Comparison of ENCODE assay signal across 4 worm cellular contexts in genomic region chrX:2809611-2810010, ce11.
TF ChIP-seq lines count a peak whose summit lies in the region.

Gene C14A11.9 (minus strand): TSS chrX:2809637.

TF ChIP-seq in whole organism, L2 larva, 48 proteins besides CTCF, POLR2A, EP300 and RAD21 (continues in another document):
- peak; percentile 72 for TF ChIP-seq ceh-82 (tag; optimal IDR thresholded peaks at IDR 0.05; lab: Kevin White, UChicago)
- TF ChIP-seq C34F6.9 (tag; optimal IDR thresholded peaks at IDR 0.05; lab: Kevin White, UChicago), result peak; percentile 94
- no peak for TF ChIP-seq ztf-11 (tag; optimal IDR thresholded peaks at IDR 0.05; lab: Kevin White, UChicago)
- TF ChIP-seq skn-1 (tag; optimal IDR thresholded peaks at IDR 0.05; lab: Kevin White, UChicago), result no peak
- no peak for TF ChIP-seq unc-39 (tag; optimal IDR thresholded peaks at IDR 0.05; lab: Kevin White, UChicago)
- TF ChIP-seq nhr-237 (tag; optimal IDR thresholded peaks at IDR 0.05; lab: Kevin White, UChicago), result no peak
- no peak for TF ChIP-seq elt-1 (tag; optimal IDR thresholded peaks at IDR 0.05; lab: Kevin White, UChicago)
- TF ChIP-seq ztf-4 (tag; optimal IDR thresholded peaks at IDR 0.05; lab: Kevin White, UChicago), result peak; percentile 70
- peak; percentile 90 for TF ChIP-seq lin-13 (GFP tag; optimal IDR thresholded peaks at IDR 0.05; lab: Kevin White, UChicago)
- no peak for TF ChIP-seq nhr-10 (tag; optimal IDR thresholded peaks at IDR 0.05; lab: Kevin White, UChicago)
- TF ChIP-seq gmeb-1 (tag; optimal IDR thresholded peaks at IDR 0.05; lab: Kevin White, UChicago), result peak; percentile 89
- TF ChIP-seq mbf-1 (tag; optimal IDR thresholded peaks at IDR 0.05; lab: Kevin White, UChicago), result no peak
- no peak for TF ChIP-seq nhr-77 (tag; optimal IDR thresholded peaks at IDR 0.05; lab: Kevin White, UChicago)
- TF ChIP-seq ama-1 (optimal IDR thresholded peaks at IDR 0.05; lab: Kevin White, UChicago), result no peak
- TF ChIP-seq lsy-2 (tag; optimal IDR thresholded peaks at IDR 0.05; lab: Kevin White, UChicago), result peak; percentile 87 to 92
- TF ChIP-seq snpc-4 (tag; optimal IDR thresholded peaks at IDR 0.05; lab: Kevin White, UChicago), result peak; percentile 68
- TF ChIP-seq nhr-25 (tag; optimal IDR thresholded peaks at IDR 0.05; lab: Kevin White, UChicago), result peak; percentile 78
- peak; percentile 77 for TF ChIP-seq sem-4 (tag; optimal IDR thresholded peaks at IDR 0.05; lab: Kevin White, UChicago)
- TF ChIP-seq nhr-23 (tag; optimal IDR thresholded peaks at IDR 0.05; lab: Kevin White, UChicago), result no peak
- TF ChIP-seq ztf-1 (GFP tag; conservative IDR thresholded peaks at IDR 0.05; lab: Robert Waterston, UW), result no peak
- TF ChIP-seq nhr-6 (tag; optimal IDR thresholded peaks at IDR 0.05; lab: Kevin White, UChicago), result peak; percentile 61
- no peak for TF ChIP-seq elt-3 (tag; optimal IDR thresholded peaks at IDR 0.05; lab: Kevin White, UChicago)
- no peak for TF ChIP-seq dmd-4 (tag; optimal IDR thresholded peaks at IDR 0.05; lab: Kevin White, UChicago)
- TF ChIP-seq alr-1 (tag; optimal IDR thresholded peaks at IDR 0.05; lab: Kevin White, UChicago), result no peak

TF ChIP-seq in whole organism, L4 larva, 104 proteins besides CTCF, POLR2A, EP300 and RAD21 (continues in another document):
- TF ChIP-seq ceh-28 (tag; optimal IDR thresholded peaks at IDR 0.05; lab: Kevin White, UChicago) (no peak), unc-62 (GFP tag; optimal IDR thresholded peaks at IDR 0.05 in 1 of 2; lab: Kevin White, UChicago) (peak in 1 of 2 experiments; percentile 90), unc-62 (tag; optimal IDR thresholded peaks at IDR 0.05; lab: Kevin White, UChicago) (no peak), nhr-10 (tag; optimal IDR thresholded peaks at IDR 0.05; lab: Kevin White, UChicago) (no peak), jun-1 (tag; optimal IDR thresholded peaks at IDR 0.05; lab: Kevin White, UChicago) (peak; percentile 79), lin-13 (GFP tag; optimal IDR thresholded peaks at IDR 0.05; lab: Kevin White, UChicago) (peak; percentile 88), ceh-62 (tag; optimal IDR thresholded peaks at IDR 0.05; lab: Kevin White, UChicago) (no peak), unc-130 (GFP tag; optimal IDR thresholded peaks at IDR 0.05; lab: Kevin White, UChicago) (no peak), R02D3.7 (tag; optimal IDR thresholded peaks at IDR 0.05; lab: Kevin White, UChicago) (no peak), zfp-2 (tag; optimal IDR thresholded peaks at IDR 0.05; lab: Kevin White, UChicago) (no peak), lim-7 (GFP tag; IDR thresholded peaks at IDR 0.05; lab: Robert Waterston, UW) (no peak), hif-1 (tag; optimal IDR thresholded peaks at IDR 0.05; lab: Kevin White, UChicago) (peak; percentile 32 to 82), daf-19 (GFP tag; conservative IDR thresholded peaks at IDR 0.05; lab: Robert Waterston, UW) (no peak), gei-8 (GFP tag; optimal IDR thresholded peaks at IDR 0.05; lab: Kevin White, UChicago) (peak; percentile 1), T26A8.4 (GFP tag; IDR thresholded peaks at IDR 0.05; lab: Robert Waterston, UW) (no peak; the same call in none of the 2 replicates), lin-39 (tag; optimal IDR thresholded peaks at IDR 0.05; lab: Kevin White, UChicago) (no peak), F37D6.2 (tag; optimal IDR thresholded peaks at IDR 0.05; lab: Kevin White, UChicago) (peak; percentile 89), ceh-82 (tag; optimal IDR thresholded peaks at IDR 0.05; lab: Kevin White, UChicago) (no peak), unc-39 (tag; optimal IDR thresholded peaks at IDR 0.05; lab: Kevin White, UChicago) (no peak), madf-5 (GFP tag; IDR thresholded peaks at IDR 0.05; lab: Robert Waterston, UW) (no peak), daf-16 (GFP tag; optimal IDR thresholded peaks at IDR 0.05; lab: Kevin White, UChicago) (peak in 1 of 2 experiments; percentile 82), daf-16 (tag; optimal IDR thresholded peaks at IDR 0.05; lab: Kevin White, UChicago) (peak; percentile 80), dmd-8 (GFP tag; IDR thresholded peaks at IDR 0.05; lab: Robert Waterston, UW) (peak; percentile 71; the same call in 1 of the 2 replicates), ceh-20 (GFP tag; IDR thresholded peaks at IDR 0.05; lab: Robert Waterston, UW) (peak; percentile 88)

TF ChIP-seq in whole organism, late embryonic, 69 proteins besides CTCF, POLR2A, EP300 and RAD21 (continues in another document):
- TF ChIP-seq pros-1 (tag; optimal IDR thresholded peaks at IDR 0.05; lab: Kevin White, UChicago) (no peak), pat-9 (tag; optimal IDR thresholded peaks at IDR 0.05; lab: Kevin White, UChicago) (peak; percentile 63), pha-4 (tag; optimal IDR thresholded peaks at IDR 0.05; lab: Kevin White, UChicago) (no peak), ceh-18 (tag; optimal IDR thresholded peaks at IDR 0.05; lab: Kevin White, UChicago) (peak; percentile 79), ceh-2 (tag; optimal IDR thresholded peaks at IDR 0.05; lab: Kevin White, UChicago) (peak; percentile 53), nfya-1 (tag; optimal IDR thresholded peaks at IDR 0.05; lab: Kevin White, UChicago) (peak; percentile 78), ceh-45 (GFP tag; IDR thresholded peaks at IDR 0.05; lab: Robert Waterston, UW) (0 out of 2 replicates have a peak, but pooled peaks have one; percentile 39), sox-4 (tag; optimal IDR thresholded peaks at IDR 0.05; lab: Kevin White, UChicago) (peak; percentile 55), hlh-13 (GFP tag; optimal IDR thresholded peaks at IDR 0.05; lab: Kevin White, UChicago) (peak; percentile 39), che-1 (tag; optimal IDR thresholded peaks at IDR 0.05; lab: Kevin White, UChicago) (peak; percentile 60), ceh-48 (tag; optimal IDR thresholded peaks at IDR 0.05; lab: Kevin White, UChicago) (peak; percentile 69), zip-5 (tag; optimal IDR thresholded peaks at IDR 0.05; lab: Kevin White, UChicago) (peak; percentile 18), ahr-1 (tag; optimal IDR thresholded peaks at IDR 0.05; lab: Kevin White, UChicago) (peak; percentile 35), nhr-11 (tag; optimal IDR thresholded peaks at IDR 0.05; lab: Kevin White, UChicago) (no peak), hlh-8 (tag; optimal IDR thresholded peaks at IDR 0.05; lab: Kevin White, UChicago) (peak; percentile 16), ztf-16 (tag; optimal IDR thresholded peaks at IDR 0.05; lab: Kevin White, UChicago) (peak; percentile 24), unc-42 (tag; optimal IDR thresholded peaks at IDR 0.05; lab: Kevin White, UChicago) (peak; percentile 53), sdc-2 (tag; optimal IDR thresholded peaks at IDR 0.05; lab: Kevin White, UChicago) (peak; percentile 86), fkh-6 (tag; optimal IDR thresholded peaks at IDR 0.05; lab: Kevin White, UChicago) (peak; percentile 65), ceh-34 (tag; optimal IDR thresholded peaks at IDR 0.05; lab: Kevin White, UChicago) (peak; percentile 62), lim-6 (tag; optimal IDR thresholded peaks at IDR 0.05; lab: Kevin White, UChicago) (no peak), nhr-232 (tag; optimal IDR thresholded peaks at IDR 0.05; lab: Kevin White, UChicago) (peak; percentile 58), odd-2 (tag; optimal IDR thresholded peaks at IDR 0.05; lab: Kevin White, UChicago) (no peak), ceh-31 (tag; optimal IDR thresholded peaks at IDR 0.05; lab: Kevin White, UChicago) (peak; percentile 86), K02D7.2 (tag; optimal IDR thresholded peaks at IDR 0.05; lab: Kevin White, UChicago) (peak; percentile 25), fkh-10 (GFP tag; optimal IDR thresholded peaks at IDR 0.05; lab: Kevin White, UChicago) (no peak)

TF ChIP-seq in whole organism, mixed stage, embryonic, 35 proteins besides CTCF, POLR2A, EP300 and RAD21 (continues in another document):
- TF ChIP-seq hlh-1 (tag; optimal IDR thresholded peaks at IDR 0.05; lab: Kevin White, UChicago), result peak; percentile 40
- TF ChIP-seq nhr-2 (tag; optimal IDR thresholded peaks at IDR 0.05; lab: Kevin White, UChicago), result no peak
- TF ChIP-seq lin-13 (tag; optimal IDR thresholded peaks at IDR 0.05; lab: Kevin White, UChicago), result peak; percentile 79
- peak; percentile 92 for TF ChIP-seq mep-1 (tag; optimal IDR thresholded peaks at IDR 0.05; lab: Kevin White, UChicago)
- TF ChIP-seq sem-2 (GFP tag; optimal IDR thresholded peaks at IDR 0.05; lab: Kevin White, UChicago), result no peak
- TF ChIP-seq ces-1 (GFP tag; optimal IDR thresholded peaks at IDR 0.05; lab: Kevin White, UChicago), result peak; percentile 56
- TF ChIP-seq ceh-39 (tag; optimal IDR thresholded peaks at IDR 0.05; lab: Kevin White, UChicago), result no peak
- TF ChIP-seq bed-3 (GFP tag; optimal IDR thresholded peaks at IDR 0.05; lab: Kevin White, UChicago), result peak; percentile 10
- peak; percentile 75 for TF ChIP-seq unc-120 (tag; optimal IDR thresholded peaks at IDR 0.05; lab: Kevin White, UChicago; ENCODE audit: poor library complexity, severe bottlenecking)
- TF ChIP-seq zip-8 (tag; optimal IDR thresholded peaks at IDR 0.05; lab: Kevin White, UChicago), result no peak
- no peak for TF ChIP-seq snpc-4 (tag; optimal IDR thresholded peaks at IDR 0.05; lab: Kevin White, UChicago)
- peak; percentile 79 for TF ChIP-seq M03D4.4 (tag; optimal IDR thresholded peaks at IDR 0.05; lab: Kevin White, UChicago)
- no peak for TF ChIP-seq blmp-1 (tag; optimal IDR thresholded peaks at IDR 0.05; lab: Kevin White, UChicago)
- peak; percentile 85 for TF ChIP-seq sptf-1 (tag; optimal IDR thresholded peaks at IDR 0.05; lab: Kevin White, UChicago)
- TF ChIP-seq cnd-1 (tag; optimal IDR thresholded peaks at IDR 0.05; lab: Kevin White, UChicago), result peak; percentile 65
- no peak for TF ChIP-seq elt-3 (tag; optimal IDR thresholded peaks at IDR 0.05; lab: Kevin White, UChicago)
- TF ChIP-seq ceh-43 (GFP tag; optimal IDR thresholded peaks at IDR 0.05; lab: Kevin White, UChicago), result peak; percentile 57
- no peak for TF ChIP-seq nhr-76 (tag; optimal IDR thresholded peaks at IDR 0.05; lab: Kevin White, UChicago)
- peak; percentile 45 for TF ChIP-seq lin-32 (GFP tag; optimal IDR thresholded peaks at IDR 0.05; lab: Kevin White, UChicago)
- no peak for TF ChIP-seq elt-1 (tag; optimal IDR thresholded peaks at IDR 0.05; lab: Kevin White, UChicago; ENCODE audit: borderline replicate concordance, insufficient read depth)
- peak; percentile 61 for TF ChIP-seq ceh-83 (GFP tag; optimal IDR thresholded peaks at IDR 0.05; lab: Kevin White, UChicago)
- TF ChIP-seq unc-39 (tag; optimal IDR thresholded peaks at IDR 0.05; lab: Kevin White, UChicago), result no peak
- peak; percentile 50 for TF ChIP-seq ham-2 (GFP tag; optimal IDR thresholded peaks at IDR 0.05; lab: Kevin White, UChicago)
- no peak for TF ChIP-seq nhr-28 (tag; optimal IDR thresholded peaks at IDR 0.05; lab: Kevin White, UChicago)
- TF ChIP-seq mab-5 (tag; optimal IDR thresholded peaks at IDR 0.05; lab: Kevin White, UChicago), result no peak
- peak; percentile 72 for TF ChIP-seq pha-4 (tag; optimal IDR thresholded peaks at IDR 0.05; lab: Kevin White, UChicago)
- TF ChIP-seq lsy-2 (tag; optimal IDR thresholded peaks at IDR 0.05; lab: Kevin White, UChicago), result peak; percentile 76
- no peak for TF ChIP-seq nhr-12 (tag; optimal IDR thresholded peaks at IDR 0.05; lab: Kevin White, UChicago)
- no peak for TF ChIP-seq ztf-11 (tag; optimal IDR thresholded peaks at IDR 0.05; lab: Kevin White, UChicago)
- peak; percentile 86 for TF ChIP-seq mls-2 (tag; optimal IDR thresholded peaks at IDR 0.05; lab: Kevin White, UChicago)
